Worm (Caenorhabditis elegans) whole organism, mixed stage, embryonic: ENCODE data around the gene Y73B6BL.47.
"Not testable (repeated sequence)": the region's sequence is repeated elsewhere in the genome, so short reads cannot be mapped to it uniquely, and the experiment has no call there.

Experiments used
- ceh-43 ChIP-seq: fragments of 200-800 bp; sonication (Bioruptor generic); optimal IDR thresholded peaks from 2 replicates; lab custom pipeline; 2018; ENCODE audit warnings: mild to moderate bottlenecking, missing genetic modification characterization, moderate library complexity, missing compliant biosample characterization
- elt-1 ChIP-seq: sonication (generic microtip); optimal IDR thresholded peaks from 2 replicates; lab custom pipeline; 2017; ENCODE audit warnings: missing genetic modification characterization, mild to moderate bottlenecking, missing compliant biosample characterization, antibody characterized with exemption, moderate library complexity, borderline replicate concordance; ENCODE audit not compliant: insufficient read depth
- elt-3 ChIP-seq: fragments of 150-350 bp; optimal IDR thresholded peaks from 2 replicates; lab custom pipeline; 2014; ENCODE audit warnings: missing biosample characterization, missing genetic modification characterization
- hlh-1 ChIP-seq: fragments of 150-350 bp; optimal IDR thresholded peaks from 2 replicates; lab custom pipeline; 2014; ENCODE audit warnings: missing biosample characterization, missing genetic modification reagents, missing genetic modification characterization
- lin-13 ChIP-seq: fragments of 150-350 bp; optimal IDR thresholded peaks from 2 replicates; lab custom pipeline; 2014; ENCODE audit warnings: missing biosample characterization, missing genetic modification characterization
- mab-5 ChIP-seq: fragments of 150-350 bp; optimal IDR thresholded peaks from 2 replicates; lab custom pipeline; 2014; ENCODE audit warnings: missing biosample characterization, missing genetic modification characterization
- mep-1 ChIP-seq: fragments of 150-350 bp; optimal IDR thresholded peaks from 2 replicates; lab custom pipeline; 2017; ENCODE audit warnings: missing biosample characterization, missing genetic modification reagents, missing genetic modification characterization, inconsistent platforms
- nhr-237 ChIP-seq: fragments of 150-350 bp; optimal IDR thresholded peaks from 2 replicates; lab custom pipeline; 2014; ENCODE audit warnings: missing biosample characterization, missing genetic modification characterization
- nhr-76 ChIP-seq: sonication (generic microtip); optimal IDR thresholded peaks from 2 replicates; lab custom pipeline; 2017; ENCODE audit warnings: missing biosample characterization, missing genetic modification characterization
- pha-4 ChIP-seq: fragments of 150-350 bp; optimal IDR thresholded peaks from 2 replicates; lab custom pipeline; 2018; ENCODE audit warnings: missing biosample characterization, missing genetic modification reagents, missing genetic modification characterization
- snpc-4 ChIP-seq: fragments of 150-350 bp; optimal IDR thresholded peaks from 2 replicates; lab custom pipeline; 2014; ENCODE audit warnings: missing biosample characterization, missing genetic modification characterization
- unc-39 ChIP-seq: fragments of 150-350 bp; optimal IDR thresholded peaks from 2 replicates; lab custom pipeline; 2014; ENCODE audit warnings: missing biosample characterization, missing genetic modification characterization
- unc-62 ChIP-seq: fragments of 150-350 bp; optimal IDR thresholded peaks from 2 replicates; lab custom pipeline; 2014; ENCODE audit warnings: missing biosample characterization, missing genetic modification reagents, missing genetic modification characterization
- ztf-11 ChIP-seq: fragments of 150-350 bp; optimal IDR thresholded peaks from 2 replicates; lab custom pipeline; 2014; ENCODE audit warnings: missing biosample characterization, missing genetic modification characterization

ce11 chrIV:6317357-6317756 lies 44.4 kb upstream of the Y73B6BL.47 start, which contains the start of gene Y73B6BL.12:
- TF ChIP-seq lin-13 (tag; lab: Kevin White, UChicago); nhr-237 (tag; lab: Kevin White, UChicago); elt-1 (tag; lab: Kevin White, UChicago); mep-1; snpc-4 (tag; lab: Kevin White, UChicago); unc-62 (GFP tag; lab: Kevin White, UChicago); elt-3 (tag; lab: Kevin White, UChicago); ztf-11; pha-4 (tag; lab: Kevin White, UChicago); nhr-76 (tag; lab: Kevin White, UChicago); hlh-1 (tag; lab: Kevin White, UChicago); unc-39 (tag; lab: Kevin White, UChicago); mab-5; ceh-43 (GFP tag; lab: Kevin White, UChicago): not testable (repeated sequence)
